Fruit fly (Drosophila melanogaster) whole organism: Measurements from ENCODE around the gene Bet5.

Experiments
- CG8478 ChIP-seq: fragments of >200 bp; optimal IDR thresholded peaks from 2 replicates; lab custom pipeline; 2018; ENCODE audit warnings: inconsistent platforms
- Dll ChIP-seq: fragments of >200 bp; optimal IDR thresholded peaks from 2 replicates; lab custom pipeline; 2017
- EcR ChIP-seq, 2 experiments: fragments of >200 bp; optimal IDR thresholded peaks; 2 replicates each; lab custom pipeline; 2017; ENCODE audit warnings: missing biosample characterization in 2 of 2, missing genetic modification characterization in 2 of 2, missing genetic modification reagents in 2 of 2
- pan ChIP-seq: fragments of >200 bp; optimal IDR thresholded peaks from 2 replicates; lab custom pipeline; 2017
- psq ChIP-seq: fragments of >200 bp; optimal IDR thresholded peaks from 2 replicates; lab custom pipeline; 2017
- usp ChIP-seq: fragments of >200 bp; optimal IDR thresholded peaks from 2 replicates; lab custom pipeline; 2017; ENCODE audit warnings: missing biosample characterization, missing genetic modification characterization, mixed read lengths

dm6 chr3R:30209648-30210047 is 29.6 kb downstream of the Bet5 start, which contains the start of gene Anp:
- TF ChIP-seq pan (lab: Kevin White, UChicago) = no peak
- no peak for TF ChIP-seq usp (GFP tag; lab: Kevin White, UChicago)
- no peak for TF ChIP-seq CG8478
- TF ChIP-seq psq = no peak
- TF ChIP-seq EcR (GFP tag; optimal IDR thresholded peaks at IDR 0.05; lab: Kevin White, UChicago) = no peak
- no peak for TF ChIP-seq Dll (lab: Kevin White, UChicago)
